Fruit fly (Drosophila melanogaster) whole organism, adult: ENCODE measurements around the gene Cad99C.

Experiments
- Mnt ChIP-seq: fragments of 200-800 bp; sonication (Bioruptor generic); optimal IDR thresholded peaks from 2 replicates; lab custom pipeline; 2016; ENCODE audit warnings: missing biosample characterization, mild to moderate bottlenecking, missing genetic modification characterization
- cnc ChIP-seq, 2 experiments: fragments of >200 bp; optimal IDR thresholded peaks; 2 replicates each; lab custom pipeline; 2017
- tj ChIP-seq: fragments of 200-800 bp; sonication (Bioruptor generic); optimal IDR thresholded peaks from 3 replicates; lab custom pipeline; 2017; ENCODE audit warnings: missing biosample characterization, mild to moderate bottlenecking, missing genetic modification characterization, moderate library complexity

- TF ChIP-seq Mnt (GFP tag; lab: Kevin White, UChicago) (no peak), tj (GFP tag; lab: Kevin White, UChicago) (no peak), cnc (optimal IDR thresholded peaks at IDR 0.05; lab: Kevin White, UChicago) (no peak)
Observed at dm6 chr3R:29847126-29847525, 5.7 kb downstream of the Cad99C start.
